Worm (Caenorhabditis elegans): ENCODE measurements around the gene tbx-35.

tbx-35 gene

ce11 chrII:5525297-5525696 is at the start of gene tbx-35:
TSS of gene tbx-35 (minus strand) at chrII:5525397.
- no peak for TF ChIP-seq ztf-11 (tag; optimal IDR thresholded peaks at IDR 0.05)
- no peak for TF ChIP-seq crh-2 (tag; optimal IDR thresholded peaks at IDR 0.05)
- TF ChIP-seq skn-1 (tag; optimal IDR thresholded peaks at IDR 0.05): no peak
- TF ChIP-seq lin-39 (tag; optimal IDR thresholded peaks at IDR 0.05): no peak
- no peak for TF ChIP-seq egl-27 (tag; optimal IDR thresholded peaks at IDR 0.05)
- TF ChIP-seq ZK546.5 (tag; optimal IDR thresholded peaks at IDR 0.05): no peak
- TF ChIP-seq fos-1 (tag; optimal IDR thresholded peaks at IDR 0.05): no peak
- no peak for TF ChIP-seq nhr-11 (tag; optimal IDR thresholded peaks at IDR 0.05)
- no peak for TF ChIP-seq lin-11 (tag; optimal IDR thresholded peaks at IDR 0.05)
- no peak for TF ChIP-seq mab-5 (tag; optimal IDR thresholded peaks at IDR 0.05)
- TF ChIP-seq blmp-1 (tag; optimal IDR thresholded peaks at IDR 0.05; ENCODE audit: insufficient read depth): no peak
- no peak for TF ChIP-seq elt-3 (tag; optimal IDR thresholded peaks at IDR 0.05)
- TF ChIP-seq Y55F3AM.14 (GFP tag; optimal IDR thresholded peaks at IDR 0.05): no peak
- no peak for TF ChIP-seq nhr-77 (tag; optimal IDR thresholded peaks at IDR 0.05)

ce11 chrII:5574925-5575324 is 49.7 kb upstream of the tbx-35 start:
- TF ChIP-seq mbf-1 (tag; optimal IDR thresholded peaks at IDR 0.05) (no peak), lsy-2 (tag; optimal IDR thresholded peaks at IDR 0.05) (no peak), sma-3 (GFP tag; optimal IDR thresholded peaks at IDR 0.05) (peak; percentile 2), nhr-21 (tag; optimal IDR thresholded peaks at IDR 0.05) (peak; percentile 50), ama-1 (optimal IDR thresholded peaks at IDR 0.05) (peak; percentile 6), crh-2 (tag; optimal IDR thresholded peaks at IDR 0.05) (peak; percentile 10)

ce11 chrII:5572082-5572746 is 47.0 kb upstream of the tbx-35 start:
- TF ChIP-seq sma-3 (GFP tag; optimal IDR thresholded peaks at IDR 0.05) (peak; percentile 69), mab-5 (tag; optimal IDR thresholded peaks at IDR 0.05) (no peak), mdl-1 (tag; optimal IDR thresholded peaks at IDR 0.05) (no peak), nhr-237 (tag; optimal IDR thresholded peaks at IDR 0.05) (no peak), alr-1 (tag; optimal IDR thresholded peaks at IDR 0.05) (no peak), crh-2 (tag; optimal IDR thresholded peaks at IDR 0.05) (peak; percentile 67), snpc-4 (tag; optimal IDR thresholded peaks at IDR 0.05) (no peak), nhr-25 (tag; optimal IDR thresholded peaks at IDR 0.05) (peak; percentile 61), R02D3.7 (tag; optimal IDR thresholded peaks at IDR 0.05) (no peak), nhr-129 (tag; optimal IDR thresholded peaks at IDR 0.05) (peak; percentile 47), ztf-4 (tag; optimal IDR thresholded peaks at IDR 0.05) (no peak), skn-1 (tag; optimal IDR thresholded peaks at IDR 0.05) (peak; percentile 79), unc-55 (GFP tag; optimal IDR thresholded peaks at IDR 0.05) (no peak), ceh-16 (tag; optimal IDR thresholded peaks at IDR 0.05) (no peak), unc-39 (tag; optimal IDR thresholded peaks at IDR 0.05) (no peak), dmd-4 (tag; optimal IDR thresholded peaks at IDR 0.05) (no peak), gmeb-1 (tag; optimal IDR thresholded peaks at IDR 0.05) (no peak), ztf-1 (GFP tag; conservative IDR thresholded peaks at IDR 0.05) (no peak), nhr-23 (tag; optimal IDR thresholded peaks at IDR 0.05) (no peak), F13H6.1 (tag; optimal IDR thresholded peaks at IDR 0.05) (peak; percentile 61), ceh-82 (tag; optimal IDR thresholded peaks at IDR 0.05) (no peak), peb-1 (tag; optimal IDR thresholded peaks at IDR 0.05) (no peak), egl-27 (tag; optimal IDR thresholded peaks at IDR 0.05) (no peak), nhr-21 (tag; optimal IDR thresholded peaks at IDR 0.05) (peak; percentile 83), nhr-6 (tag; optimal IDR thresholded peaks at IDR 0.05) (no peak), ztf-11 (tag; optimal IDR thresholded peaks at IDR 0.05) (no peak), ZK546.5 (tag; optimal IDR thresholded peaks at IDR 0.05) (no peak), unc-62 (GFP tag; optimal IDR thresholded peaks at IDR 0.05) (no peak), ama-1 (optimal IDR thresholded peaks at IDR 0.05) (no peak), nhr-12 (tag; optimal IDR thresholded peaks at IDR 0.05) (no peak), nhr-77 (tag; optimal IDR thresholded peaks at IDR 0.05) (no peak), lsy-2 (tag; optimal IDR thresholded peaks at IDR 0.05) (peak in 1 of 2 experiments; percentile 59), blmp-1 (tag; optimal IDR thresholded peaks at IDR 0.05; ENCODE audit: insufficient read depth) (no peak), aly-2 (tag; optimal IDR thresholded peaks at IDR 0.05) (no peak), lin-39 (tag; optimal IDR thresholded peaks at IDR 0.05) (no peak), sma-9 (GFP tag; optimal IDR thresholded peaks at IDR 0.05) (peak; percentile 85), sma-9 (tag; optimal IDR thresholded peaks at IDR 0.05) (no peak), fos-1 (tag; optimal IDR thresholded peaks at IDR 0.05) (no peak), Y55F3AM.14 (GFP tag; optimal IDR thresholded peaks at IDR 0.05) (no peak), mbf-1 (tag; optimal IDR thresholded peaks at IDR 0.05) (no peak), nhr-10 (tag; optimal IDR thresholded peaks at IDR 0.05) (peak; percentile 77), elt-3 (tag; optimal IDR thresholded peaks at IDR 0.05) (no peak), sem-4 (tag; optimal IDR thresholded peaks at IDR 0.05) (no peak), nhr-11 (tag; optimal IDR thresholded peaks at IDR 0.05) (no peak), zag-1 (tag; optimal IDR thresholded peaks at IDR 0.05) (no peak), C34F6.9 (tag; optimal IDR thresholded peaks at IDR 0.05) (peak; percentile 24), lin-13 (GFP tag; optimal IDR thresholded peaks at IDR 0.05) (no peak)
